Fruit fly (Drosophila melanogaster) whole organism, embryonic: ENCODE data around the gene btv.

Experiments
- Abd-B ChIP-seq: fragments of 200-800 bp; sonication (Bioruptor generic); optimal IDR thresholded peaks from 2 replicates; lab custom pipeline; 2018; ENCODE audit warnings: missing biosample characterization, mild to moderate bottlenecking, missing genetic modification characterization, moderate library complexity
- CG12769 ChIP-seq: fragments of 200-800 bp; sonication (Bioruptor generic); optimal IDR thresholded peaks from 2 replicates; lab custom pipeline; 2019; ENCODE audit warnings: missing biosample characterization, mild to moderate bottlenecking, missing genetic modification characterization, moderate library complexity
- CG14050 ChIP-seq: fragments of 200-800 bp; sonication (Bioruptor generic); IDR thresholded peaks from 3 replicates; pipeline ENCODE4 v1.3.6; 2022; ENCODE audit warnings: missing biosample characterization, missing genetic modification characterization
- CG14441 ChIP-seq: fragments of 200-800 bp; sonication (Bioruptor generic); IDR thresholded peaks from 2 replicates; pipeline ENCODE4 v1.3.6; 2022; ENCODE audit warnings: missing biosample characterization, missing genetic modification characterization
- CG14860 ChIP-seq: fragments of 200-800 bp; sonication (Bioruptor generic); IDR thresholded peaks from 3 replicates; pipeline ENCODE4 v1.3.6; 2022; ENCODE audit warnings: missing biosample characterization, missing genetic modification characterization; ENCODE audit not compliant: partially characterized antibody
- CG15073 ChIP-seq: fragments of 200-800 bp; sonication (Bioruptor generic); optimal IDR thresholded peaks from 2 replicates; lab custom pipeline; 2016; ENCODE audit warnings: missing biosample characterization, missing genetic modification characterization
- CG15269 ChIP-seq: fragments of 200-800 bp; sonication (Bioruptor generic); optimal IDR thresholded peaks from 2 replicates; lab custom pipeline; 2018; ENCODE audit warnings: missing biosample characterization, mild to moderate bottlenecking, missing genetic modification characterization, moderate library complexity
- CG1603 ChIP-seq: fragments of 200-800 bp; sonication (Bioruptor generic); optimal IDR thresholded peaks from 2 replicates; lab custom pipeline; 2019; ENCODE audit warnings: missing biosample characterization, mild to moderate bottlenecking, missing genetic modification characterization, moderate library complexity
- CG18599 ChIP-seq: fragments of 200-800 bp; sonication (Bioruptor generic); optimal IDR thresholded peaks from 3 replicates; lab custom pipeline; 2017; ENCODE audit warnings: missing biosample characterization, missing genetic modification characterization, mild to moderate bottlenecking, moderate library complexity, missing genetic modification reagents
- CG2678 ChIP-seq: fragments of 200-800 bp; sonication (Bioruptor generic); optimal IDR thresholded peaks from 3 replicates; lab custom pipeline; 2019; ENCODE audit warnings: missing biosample characterization, mild to moderate bottlenecking, missing genetic modification characterization, moderate library complexity
- CG30403 ChIP-seq: fragments of 200-800 bp; sonication (Bioruptor generic); optimal IDR thresholded peaks from 3 replicates; lab custom pipeline; 2016; ENCODE audit warnings: missing biosample characterization, missing genetic modification characterization
- CG31441 ChIP-seq: fragments of 200-800 bp; sonication (Bioruptor generic); IDR thresholded peaks from 2 replicates; pipeline ENCODE4 v1.3.6; 2022; ENCODE audit warnings: missing biosample characterization, missing genetic modification characterization
- CG3281 ChIP-seq: fragments of 200-800 bp; sonication (Bioruptor generic); optimal IDR thresholded peaks from 3 replicates; lab custom pipeline; 2017; ENCODE audit warnings: missing biosample characterization, mild to moderate bottlenecking, missing genetic modification characterization
- CG3847 ChIP-seq: fragments of 200-800 bp; sonication (Bioruptor generic); IDR thresholded peaks from 2 replicates; pipeline ENCODE4 v1.3.6; 2022; ENCODE audit warnings: missing biosample characterization, missing genetic modification characterization
- CG6765 ChIP-seq: fragments of 200-800 bp; sonication (Bioruptor generic); optimal IDR thresholded peaks from 3 replicates; lab custom pipeline; 2017; ENCODE audit warnings: missing biosample characterization, mild to moderate bottlenecking, missing genetic modification characterization
- CG7271 ChIP-seq: fragments of 200-800 bp; sonication (Bioruptor generic); optimal IDR thresholded peaks from 2 replicates; lab custom pipeline; 2018; ENCODE audit warnings: missing biosample characterization, mild to moderate bottlenecking, missing genetic modification characterization, moderate library complexity
- CG7556 ChIP-seq: fragments of 200-800 bp; sonication (Bioruptor generic); optimal IDR thresholded peaks from 2 replicates; lab custom pipeline; 2017; ENCODE audit warnings: missing biosample characterization, mild to moderate bottlenecking, missing genetic modification characterization
- CG7839 ChIP-seq: fragments of 200-800 bp; sonication (Bioruptor generic); optimal IDR thresholded peaks from 3 replicates; lab custom pipeline; 2018; ENCODE audit warnings: missing biosample characterization, mild to moderate bottlenecking, missing genetic modification characterization, moderate library complexity
- CG9817 ChIP-seq: fragments of 200-800 bp; sonication (Bioruptor generic); optimal IDR thresholded peaks from 2 replicates; lab custom pipeline; 2018; ENCODE audit warnings: missing biosample characterization, mild to moderate bottlenecking, missing genetic modification characterization, moderate library complexity
- CoRest ChIP-seq: fragments of 200-800 bp; sonication (Bioruptor generic); optimal IDR thresholded peaks from 3 replicates; lab custom pipeline; 2018; ENCODE audit warnings: missing biosample characterization, mild to moderate bottlenecking, missing genetic modification characterization, moderate library complexity
- Dad ChIP-seq: fragments of 200-800 bp; sonication (Bioruptor generic); optimal IDR thresholded peaks from 3 replicates; lab custom pipeline; 2016; ENCODE audit warnings: missing biosample characterization, missing genetic modification characterization
- Deaf1 ChIP-seq: fragments of 200-800 bp; optimal IDR thresholded peaks from 3 replicates; lab custom pipeline; 2019; ENCODE audit warnings: missing biosample characterization, mild to moderate bottlenecking, missing genetic modification characterization, moderate library complexity
- Fer3 ChIP-seq: fragments of 200-800 bp; sonication (Bioruptor generic); optimal IDR thresholded peaks from 2 replicates; lab custom pipeline; 2018; ENCODE audit warnings: missing biosample characterization, mild to moderate bottlenecking, missing genetic modification characterization, moderate library complexity
- HLH3B ChIP-seq: fragments of 200-800 bp; sonication (Bioruptor generic); IDR thresholded peaks from 2 replicates; pipeline ENCODE4 v1.3.6; 2022; ENCODE audit warnings: missing biosample characterization, missing genetic modification characterization
- HmgZ ChIP-seq: fragments of 200-800 bp; sonication (Bioruptor generic); optimal IDR thresholded peaks from 2 replicates; lab custom pipeline; 2018; ENCODE audit warnings: missing biosample characterization, mild to moderate bottlenecking, missing genetic modification characterization
- Hmr ChIP-seq: fragments of 200-800 bp; sonication (Bioruptor generic); optimal IDR thresholded peaks from 3 replicates; lab custom pipeline; 2017; ENCODE audit warnings: mild to moderate bottlenecking, missing biosample characterization, missing genetic modification reagents, missing genetic modification characterization
- Hr51 ChIP-seq, 2 experiments: fragments of 200-800 bp; sonication (Bioruptor generic); optimal IDR thresholded peaks; 2 replicates in 1 of 2; 3 replicates in 1 of 2; lab custom pipeline; 2016 to 2018; ENCODE audit warnings: missing biosample characterization in 2 of 2, missing genetic modification characterization in 2 of 2, mild to moderate bottlenecking in 1 of 2, moderate library complexity in 1 of 2
- Hsf ChIP-seq: fragments of 200-800 bp; sonication (Bioruptor generic); optimal IDR thresholded peaks from 3 replicates; lab custom pipeline; 2016; ENCODE audit warnings: missing biosample characterization, missing genetic modification characterization
- MBD-R2 ChIP-seq: fragments of 200-800 bp; sonication (Bioruptor generic); IDR thresholded peaks from 2 replicates; pipeline ENCODE4 v1.3.6; 2022; ENCODE audit warnings: missing biosample characterization, missing genetic modification characterization
- Meics ChIP-seq: fragments of 200-800 bp; sonication (Bioruptor generic); optimal IDR thresholded peaks from 2 replicates; lab custom pipeline; 2017; ENCODE audit warnings: missing biosample characterization, mild to moderate bottlenecking, missing genetic modification characterization
- Oli ChIP-seq: fragments of 200-800 bp; sonication (Bioruptor generic); optimal IDR thresholded peaks from 2 replicates; lab custom pipeline; 2018; ENCODE audit warnings: missing biosample characterization, mild to moderate bottlenecking, missing genetic modification characterization, moderate library complexity
- PHDP ChIP-seq: fragments of 200-800 bp; sonication (Bioruptor generic); optimal IDR thresholded peaks from 3 replicates; lab custom pipeline; 2018; ENCODE audit warnings: missing biosample characterization, mild to moderate bottlenecking, missing genetic modification characterization, moderate library complexity
- Rfx ChIP-seq: fragments of 200-800 bp; sonication (Bioruptor generic); IDR thresholded peaks from 2 replicates; pipeline ENCODE4 v1.3.6; 2022; ENCODE audit warnings: missing biosample characterization, missing genetic modification characterization
- ato ChIP-seq: fragments of 200-800 bp; sonication (Bioruptor generic); IDR thresholded peaks from 2 replicates; pipeline ENCODE4 v1.3.6; 2022; ENCODE audit warnings: missing biosample characterization, missing genetic modification characterization; ENCODE audit not compliant: partially characterized antibody
- az2 ChIP-seq: fragments of 200-800 bp; sonication (Bioruptor generic); optimal IDR thresholded peaks from 3 replicates; lab custom pipeline; 2016; ENCODE audit warnings: missing biosample characterization, missing genetic modification characterization
- dmrt99B ChIP-seq: fragments of 200-800 bp; sonication (Bioruptor generic); optimal IDR thresholded peaks from 2 replicates; lab custom pipeline; 2018; ENCODE audit warnings: missing biosample characterization, mild to moderate bottlenecking, missing genetic modification characterization, moderate library complexity
- gcm ChIP-seq: fragments of 200-800 bp; sonication (Bioruptor generic); optimal IDR thresholded peaks from 2 replicates; lab custom pipeline; 2019; ENCODE audit warnings: missing biosample characterization, mild to moderate bottlenecking, missing genetic modification characterization, moderate library complexity
- grau ChIP-seq: fragments of 200-800 bp; optimal IDR thresholded peaks from 3 replicates; lab custom pipeline; 2019; ENCODE audit warnings: missing biosample characterization, mild to moderate bottlenecking, missing genetic modification characterization, moderate library complexity
- gsb-n ChIP-seq: fragments of 200-800 bp; sonication (Bioruptor generic); optimal IDR thresholded peaks from 3 replicates; lab custom pipeline; 2018; ENCODE audit warnings: missing biosample characterization, mild to moderate bottlenecking, missing genetic modification characterization
- ind ChIP-seq: fragments of 200-800 bp; sonication (Bioruptor generic); optimal IDR thresholded peaks from 3 replicates; lab custom pipeline; 2016; ENCODE audit warnings: missing biosample characterization, missing genetic modification characterization
- lmd ChIP-seq: fragments of 200-800 bp; sonication (Bioruptor generic); IDR thresholded peaks from 2 replicates; pipeline ENCODE4 v1.3.6; 2022; ENCODE audit warnings: missing biosample characterization, missing genetic modification characterization
- nau ChIP-seq: fragments of 200-800 bp; sonication (Bioruptor generic); optimal IDR thresholded peaks from 3 replicates; lab custom pipeline; 2017; ENCODE audit warnings: missing biosample characterization, mild to moderate bottlenecking, missing genetic modification characterization, missing genetic modification reagents
- onecut ChIP-seq: fragments of 200-800 bp; sonication (Bioruptor generic); IDR thresholded peaks from 2 replicates; pipeline ENCODE4 v1.3.6; 2022; ENCODE audit warnings: missing biosample characterization, missing genetic modification characterization
- otp ChIP-seq: fragments of 200-800 bp; sonication (Bioruptor generic); IDR thresholded peaks from 3 replicates; pipeline ENCODE4, ENCODE4 v1.3.6; 2022; ENCODE audit warnings: missing biosample characterization, missing genetic modification characterization
- pnt ChIP-seq: fragments of 200-800 bp; sonication (Bioruptor generic); optimal IDR thresholded peaks from 3 replicates; lab custom pipeline; 2016; ENCODE audit warnings: missing biosample characterization, missing genetic modification characterization
- pros ChIP-seq: fragments of 200-800 bp; sonication (Bioruptor generic); optimal IDR thresholded peaks from 3 replicates; lab custom pipeline; 2019; ENCODE audit warnings: missing biosample characterization, mild to moderate bottlenecking, missing genetic modification characterization, moderate library complexity
- scrt ChIP-seq: fragments of 200-800 bp; sonication (Bioruptor generic); optimal IDR thresholded peaks from 2 replicates; lab custom pipeline; 2018; ENCODE audit warnings: missing biosample characterization, mild to moderate bottlenecking, missing genetic modification characterization, moderate library complexity
- tap ChIP-seq: fragments of 200-800 bp; optimal IDR thresholded peaks from 3 replicates; lab custom pipeline; 2019; ENCODE audit warnings: missing biosample characterization, mild to moderate bottlenecking, missing genetic modification characterization, moderate library complexity
- tx ChIP-seq: fragments of 200-800 bp; sonication (Bioruptor generic); optimal IDR thresholded peaks from 2 replicates; lab custom pipeline; 2016; ENCODE audit warnings: missing biosample characterization, missing genetic modification characterization
- wek ChIP-seq: fragments of 200-800 bp; sonication (Bioruptor generic); optimal IDR thresholded peaks from 3 replicates; lab custom pipeline; 2018; ENCODE audit warnings: missing biosample characterization, mild to moderate bottlenecking, missing genetic modification characterization, moderate library complexity

btv gene

dm6 chr2L:17921527-17921926 lies 60.7 kb downstream of the btv start:
- TF ChIP-seq MBD-R2 (GFP tag; lab: Robert Waterston, UW), result no peak
- TF ChIP-seq CG15073 (GFP tag; lab: Kevin White, UChicago), result no peak
- TF ChIP-seq CG7839 (tag; lab: Kevin White, UChicago), result peak; percentile 35
- peak; percentile 40 for TF ChIP-seq CG1603
- peak; percentile 24 for TF ChIP-seq tap
- peak; percentile 32 for TF ChIP-seq CG7556 (GFP tag; lab: Kevin White, UChicago)
- TF ChIP-seq CG31441 (GFP tag; lab: Robert Waterston, UW), result 0 out of 2 replicates have a peak, but pooled peaks have one; percentile 29
- no peak for TF ChIP-seq HmgZ
- peak; percentile 20 for TF ChIP-seq PHDP (tag; lab: Kevin White, UChicago)
- peak; percentile 0 for TF ChIP-seq CG12769
- peak; percentile 2 for TF ChIP-seq CoRest (tag; lab: Kevin White, UChicago)
- no peak for TF ChIP-seq gcm
- TF ChIP-seq CG6765, result no peak
- TF ChIP-seq CG18599, result peak; percentile 56
- TF ChIP-seq CG9817 (tag; lab: Kevin White, UChicago), result peak; percentile 12
- TF ChIP-seq pnt (GFP tag; lab: Kevin White, UChicago), result no peak
- TF ChIP-seq onecut (GFP tag; lab: Robert Waterston, UW), result peak; percentile 37; the same call in 1 of the 2 replicates
- TF ChIP-seq Meics (GFP tag; lab: Kevin White, UChicago), result peak; percentile 37
- TF ChIP-seq dmrt99B (tag; lab: Kevin White, UChicago), result peak; percentile 51
- TF ChIP-seq Rfx (GFP tag; lab: Robert Waterston, UW), result no peak
- 0 out of 3 replicates have a peak, but pooled peaks have one; percentile 8 for TF ChIP-seq CG14050 (GFP tag; lab: Robert Waterston, UW)
- no peak for TF ChIP-seq nau
- 0 out of 2 replicates have a peak, but pooled peaks have one; percentile 5 for TF ChIP-seq lmd (GFP tag; lab: Robert Waterston, UW)
- TF ChIP-seq CG3281 (GFP tag; lab: Kevin White, UChicago), result peak; percentile 10
- TF ChIP-seq otp (GFP tag; lab: Robert Waterston, UW), result no peak
- peak; percentile 36 for TF ChIP-seq grau (tag; lab: Kevin White, UChicago)
- TF ChIP-seq pros (GFP tag; lab: Kevin White, UChicago), result no peak
- TF ChIP-seq CG7271 (tag; lab: Kevin White, UChicago), result no peak
- TF ChIP-seq CG15269 (tag; lab: Kevin White, UChicago), result peak; percentile 14
- no peak for TF ChIP-seq wek
- no peak for TF ChIP-seq tx (GFP tag; lab: Kevin White, UChicago)
- TF ChIP-seq Oli (tag; lab: Kevin White, UChicago), result peak; percentile 14
- TF ChIP-seq az2 (GFP tag; lab: Kevin White, UChicago), result peak; percentile 8
- peak; percentile 14 for TF ChIP-seq scrt (GFP tag; lab: Kevin White, UChicago)
- peak; percentile 35 for TF ChIP-seq CG30403 (GFP tag; lab: Kevin White, UChicago)
- peak; percentile 59 for TF ChIP-seq CG2678 (tag; lab: Kevin White, UChicago)
- TF ChIP-seq HLH3B, result no peak
- TF ChIP-seq Hmr (GFP tag; lab: Kevin White, UChicago), result peak; percentile 33
- peak; percentile 11 for TF ChIP-seq Hsf
- TF ChIP-seq ind (GFP tag; lab: Kevin White, UChicago), result peak; percentile 31
- TF ChIP-seq CG3847 (GFP tag; lab: Robert Waterston, UW), result no peak
- TF ChIP-seq Hr51 (GFP tag; optimal IDR thresholded peaks at IDR 0.05; lab: Kevin White, UChicago), result peak in 1 of 2 experiments; percentile 49
- no peak for TF ChIP-seq Dad (GFP tag; lab: Kevin White, UChicago)
- peak; percentile 35 for TF ChIP-seq Fer3 (tag; lab: Kevin White, UChicago)
- TF ChIP-seq gsb-n (tag; lab: Kevin White, UChicago), result no peak
- TF ChIP-seq Deaf1 (tag; lab: Kevin White, UChicago), result no peak
- TF ChIP-seq Abd-B (GFP tag; lab: Kevin White, UChicago), result peak; percentile 50
- no peak for TF ChIP-seq CG14860 (GFP tag; lab: Robert Waterston, UW)
- no peak for TF ChIP-seq ato (GFP tag; lab: Robert Waterston, UW)
- 0 out of 2 replicates have a peak, but pooled peaks have one; percentile 6 for TF ChIP-seq CG14441
